Worm (Caenorhabditis elegans) whole organism, L3 larva: Measurements from ENCODE around the gene C35A5.4.

Experiments used
- elt-2 ChIP-seq: sonication (generic microtip); optimal IDR thresholded peaks from 2 replicates; lab custom pipeline; 2016; ENCODE audit warnings: missing genetic modification reagents, mild to moderate bottlenecking, missing genetic modification characterization, missing compliant biosample characterization
- nhr-12 ChIP-seq: fragments of 150-350 bp; optimal IDR thresholded peaks from 2 replicates; lab custom pipeline; 2014; ENCODE audit warnings: missing biosample characterization, missing genetic modification characterization
- nhr-28 ChIP-seq: fragments of 150-350 bp; optimal IDR thresholded peaks from 2 replicates; lab custom pipeline; 2014; ENCODE audit warnings: missing biosample characterization, missing genetic modification characterization
- nhr-77 ChIP-seq: fragments of 150-350 bp; optimal IDR thresholded peaks from 2 replicates; lab custom pipeline; 2014; ENCODE audit warnings: missing biosample characterization, missing genetic modification characterization
- unc-62 ChIP-seq: fragments of 150-350 bp; sonication (generic microtip); optimal IDR thresholded peaks from 4 replicates; lab custom pipeline; 2014; ENCODE audit warnings: missing biosample characterization, missing genetic modification reagents, missing genetic modification characterization

ce11 chrV:10539114-10539513 lies 42.3 kb downstream of the C35A5.4 start, which contains the start of gene F25D1.8:
- TF ChIP-seq nhr-12 (tag; lab: Kevin White, UChicago) (no peak), elt-2 (no peak), unc-62 (GFP tag; lab: Kevin White, UChicago) (no peak), nhr-77 (tag; lab: Kevin White, UChicago) (no peak), nhr-28 (tag; lab: Kevin White, UChicago) (no peak)
